Worm (Caenorhabditis elegans): ENCODE results near the gene thn-6.

Gene thn-6

ce11 chrIV:5228619-5229018 is at the start of gene thn-6:
Gene thn-6, plus strand, starts transcription at chrIV:5228919.
- TF ChIP-seq nhr-28 (tag; optimal IDR thresholded peaks at IDR 0.05) = no peak

ce11 chrIV:5183755-5184166 is 45.0 kb upstream of the thn-6 start, which contains the start of gene W03F8.4:
Gene W03F8.4, plus strand, starts transcription at chrIV:5184123.
- TF ChIP-seq ceh-16 (tag; optimal IDR thresholded peaks at IDR 0.05) (no peak), ztf-4 (tag; optimal IDR thresholded peaks at IDR 0.05) (peak; percentile 74), nhr-77 (tag; optimal IDR thresholded peaks at IDR 0.05) (peak; percentile 74), fos-1 (tag; optimal IDR thresholded peaks at IDR 0.05) (no peak), nhr-43 (tag; optimal IDR thresholded peaks at IDR 0.05; ENCODE audit: poor library complexity, severe bottlenecking) (peak; percentile 91), jun-1 (tag; optimal IDR thresholded peaks at IDR 0.05) (peak; percentile 83), zag-1 (tag; optimal IDR thresholded peaks at IDR 0.05) (no peak), sea-2 (GFP tag; optimal IDR thresholded peaks at IDR 0.05) (no peak), ZK546.5 (tag; optimal IDR thresholded peaks at IDR 0.05) (no peak), nhr-25 (tag; optimal IDR thresholded peaks at IDR 0.05) (peak; percentile 96), R02D3.7 (tag; optimal IDR thresholded peaks at IDR 0.05) (peak; percentile 88), skn-1 (tag; optimal IDR thresholded peaks at IDR 0.05) (peak; percentile 84), daf-12 (tag; optimal IDR thresholded peaks at IDR 0.05) (no peak), fkh-10 (GFP tag; optimal IDR thresholded peaks at IDR 0.05) (no peak), pha-4 (tag; optimal IDR thresholded peaks at IDR 0.05) (peak; percentile 94), ztf-11 (tag; optimal IDR thresholded peaks at IDR 0.05) (no peak), unc-62 (GFP tag; optimal IDR thresholded peaks at IDR 0.05) (no peak), hmg-11 (tag; optimal IDR thresholded peaks at IDR 0.05) (peak; percentile 88), pqm-1 (tag; optimal IDR thresholded peaks at IDR 0.05) (peak; percentile 42), egl-5 (tag; optimal IDR thresholded peaks at IDR 0.05) (peak; percentile 92), lin-15B (tag; optimal IDR thresholded peaks at IDR 0.05) (peak; percentile 96), aly-2 (tag; optimal IDR thresholded peaks at IDR 0.05) (peak; percentile 28), ceh-28 (tag; optimal IDR thresholded peaks at IDR 0.05) (peak; percentile 87), nfya-1 (tag; optimal IDR thresholded peaks at IDR 0.05; ENCODE audit: insufficient read depth) (peak; percentile 91), lin-39 (tag; optimal IDR thresholded peaks at IDR 0.05) (peak; percentile 71), nhr-76 (tag; optimal IDR thresholded peaks at IDR 0.05) (no peak), snpc-4 (tag; optimal IDR thresholded peaks at IDR 0.05) (peak; percentile 93), egl-27 (tag; optimal IDR thresholded peaks at IDR 0.05) (peak; percentile 24), ceh-9 (tag; optimal IDR thresholded peaks at IDR 0.05) (no peak), nhr-237 (tag; optimal IDR thresholded peaks at IDR 0.05) (no peak), nhr-11 (tag; optimal IDR thresholded peaks at IDR 0.05) (peak; percentile 35), fkh-2 (tag; optimal IDR thresholded peaks at IDR 0.05) (no peak), tbx-2 (tag; optimal IDR thresholded peaks at IDR 0.05) (peak; percentile 92), ceh-82 (tag; optimal IDR thresholded peaks at IDR 0.05) (peak; percentile 87), nhr-12 (tag; optimal IDR thresholded peaks at IDR 0.05) (no peak), mml-1 (tag; optimal IDR thresholded peaks at IDR 0.05) (no peak), mdl-1 (tag; optimal IDR thresholded peaks at IDR 0.05) (no peak), nhr-28 (tag; optimal IDR thresholded peaks at IDR 0.05) (no peak), nhr-23 (tag; optimal IDR thresholded peaks at IDR 0.05) (peak; percentile 97), ama-1 (optimal IDR thresholded peaks at IDR 0.05) (peak; percentile 53), lsy-12 (tag; optimal IDR thresholded peaks at IDR 0.05) (peak; percentile 91), unc-39 (tag; optimal IDR thresholded peaks at IDR 0.05) (no peak), eor-1 (tag; optimal IDR thresholded peaks at IDR 0.05) (no peak), elt-2 (tag; optimal IDR thresholded peaks at IDR 0.05) (peak; percentile 62), elt-1 (tag; optimal IDR thresholded peaks at IDR 0.05) (peak; percentile 69), elt-3 (tag; optimal IDR thresholded peaks at IDR 0.05) (peak in 1 of 3 experiments; percentile 49), nhr-67 (tag; optimal IDR thresholded peaks at IDR 0.05) (no peak)
